Fruit fly (Drosophila melanogaster) whole organism, embryonic: Measurements from ENCODE around the gene RAF2.
A peak's percentile ranks its signal among the peaks of the same experiment; 100 is the strongest.

ENCODE experiments used
- Abd-B ChIP-seq: fragments of 200-800 bp; sonication (Bioruptor generic); optimal IDR thresholded peaks from 2 replicates; lab custom pipeline; 2018; ENCODE audit warnings: missing biosample characterization, mild to moderate bottlenecking, missing genetic modification characterization, moderate library complexity
- Blimp-1 ChIP-seq: fragments of 200-800 bp; sonication (Bioruptor generic); optimal IDR thresholded peaks from 3 replicates; lab custom pipeline; 2018; ENCODE audit warnings: missing biosample characterization, missing genetic modification characterization, mild to moderate bottlenecking, moderate library complexity, missing genetic modification reagents
- C15 ChIP-seq: fragments of 200-800 bp; sonication (Bioruptor generic); IDR thresholded peaks from 3 replicates; pipeline ENCODE4 v1.3.6; 2022; ENCODE audit warnings: missing biosample characterization, missing genetic modification characterization
- CG10267 ChIP-seq: fragments of 200-800 bp; sonication (Bioruptor generic); optimal IDR thresholded peaks from 2 replicates; lab custom pipeline; 2018; ENCODE audit warnings: missing biosample characterization, mild to moderate bottlenecking, missing genetic modification characterization, moderate library complexity
- CG10366 ChIP-seq: fragments of 200-800 bp; sonication (Bioruptor generic); IDR thresholded peaks from 2 replicates; pipeline ENCODE4 v1.3.6; 2022; ENCODE audit warnings: missing biosample characterization, missing genetic modification characterization
- CG10979 ChIP-seq: fragments of 200-800 bp; sonication (Bioruptor generic); optimal IDR thresholded peaks from 2 replicates; lab custom pipeline; 2018; ENCODE audit warnings: missing biosample characterization, mild to moderate bottlenecking, missing genetic modification characterization, moderate library complexity
- CG11504 ChIP-seq: fragments of 200-800 bp; sonication (Bioruptor generic); optimal IDR thresholded peaks from 3 replicates; lab custom pipeline; 2019; ENCODE audit warnings: missing biosample characterization, mild to moderate bottlenecking, missing genetic modification characterization, moderate library complexity
- CG12155 ChIP-seq: fragments of 200-800 bp; sonication (Bioruptor generic); optimal IDR thresholded peaks from 3 replicates; lab custom pipeline; 2016; ENCODE audit warnings: missing biosample characterization, missing genetic modification characterization
- CG14014 ChIP-seq: fragments of 200-800 bp; sonication (Bioruptor generic); IDR thresholded peaks from 2 replicates; pipeline ENCODE4 v1.3.6; 2022; ENCODE audit warnings: missing biosample characterization, missing genetic modification characterization
- CG14441 ChIP-seq: fragments of 200-800 bp; sonication (Bioruptor generic); IDR thresholded peaks from 2 replicates; pipeline ENCODE4 v1.3.6; 2022; ENCODE audit warnings: missing biosample characterization, missing genetic modification characterization
- CG15011 ChIP-seq: fragments of 200-800 bp; sonication (Bioruptor generic); optimal IDR thresholded peaks from 3 replicates; lab custom pipeline; 2018; ENCODE audit warnings: missing biosample characterization, mild to moderate bottlenecking, missing genetic modification characterization
- CG15601 ChIP-seq: fragments of 200-800 bp; sonication (Bioruptor generic); optimal IDR thresholded peaks from 3 replicates; lab custom pipeline; 2019; ENCODE audit warnings: missing biosample characterization, mild to moderate bottlenecking, missing genetic modification characterization, moderate library complexity
- CG15696 ChIP-seq: fragments of 200-800 bp; sonication (Bioruptor generic); optimal IDR thresholded peaks from 2 replicates; lab custom pipeline; 2019; ENCODE audit warnings: missing biosample characterization, mild to moderate bottlenecking, missing genetic modification characterization, moderate library complexity
- CG18764 ChIP-seq: fragments of 200-800 bp; sonication (Bioruptor generic); optimal IDR thresholded peaks from 3 replicates; lab custom pipeline; 2016; ENCODE audit warnings: missing biosample characterization, missing genetic modification characterization
- CG2116 ChIP-seq: fragments of 200-800 bp; sonication (Bioruptor generic); optimal IDR thresholded peaks from 3 replicates; lab custom pipeline; 2018; ENCODE audit warnings: missing biosample characterization, mild to moderate bottlenecking, missing genetic modification characterization
- CG30020 ChIP-seq: fragments of 200-800 bp; optimal IDR thresholded peaks from 2 replicates; lab custom pipeline; 2019; ENCODE audit warnings: missing biosample characterization, mild to moderate bottlenecking, missing genetic modification characterization, moderate library complexity
- CG31441 ChIP-seq: fragments of 200-800 bp; sonication (Bioruptor generic); IDR thresholded peaks from 2 replicates; pipeline ENCODE4 v1.3.6; 2022; ENCODE audit warnings: missing biosample characterization, missing genetic modification characterization
- CG3281 ChIP-seq: fragments of 200-800 bp; sonication (Bioruptor generic); optimal IDR thresholded peaks from 3 replicates; lab custom pipeline; 2017; ENCODE audit warnings: missing biosample characterization, mild to moderate bottlenecking, missing genetic modification characterization
- CG4730 ChIP-seq: fragments of 200-800 bp; sonication (Bioruptor generic); IDR thresholded peaks from 2 replicates; pipeline ENCODE4 v1.3.6; 2022; ENCODE audit warnings: missing biosample characterization, missing genetic modification characterization
- CG8290 ChIP-seq, 3 experiments: fragments of 200-800 bp; sonication (Bioruptor generic); optimal IDR thresholded peaks; 2 replicates each; lab custom pipeline; 2016 to 2019; ENCODE audit warnings: missing biosample characterization in 3 of 3, missing genetic modification characterization in 3 of 3, mild to moderate bottlenecking in 2 of 3, moderate library complexity in 1 of 3
- CG8388 ChIP-seq: fragments of 200-800 bp; sonication (Bioruptor generic); optimal IDR thresholded peaks from 2 replicates; lab custom pipeline; 2019; ENCODE audit warnings: missing biosample characterization, mild to moderate bottlenecking, missing genetic modification characterization, moderate library complexity
- CG8924 ChIP-seq: fragments of 200-800 bp; optimal IDR thresholded peaks from 3 replicates; lab custom pipeline; 2019; ENCODE audit warnings: missing biosample characterization, mild to moderate bottlenecking, missing genetic modification characterization, moderate library complexity
- CG9215 ChIP-seq: fragments of 200-800 bp; sonication (Bioruptor generic); IDR thresholded peaks from 2 replicates; pipeline ENCODE4 v1.3.6; 2022; ENCODE audit warnings: missing biosample characterization, missing genetic modification characterization
- CHES-1-like ChIP-seq: fragments of 200-800 bp; sonication (Bioruptor generic); optimal IDR thresholded peaks from 2 replicates; lab custom pipeline; 2016; ENCODE audit warnings: missing biosample characterization, missing genetic modification characterization
- CrebB ChIP-seq: fragments of 200-800 bp; sonication (Bioruptor generic); optimal IDR thresholded peaks from 3 replicates; lab custom pipeline; 2018; ENCODE audit warnings: missing biosample characterization, mild to moderate bottlenecking, missing genetic modification characterization
- D19A ChIP-seq: fragments of 200-800 bp; optimal IDR thresholded peaks from 3 replicates; lab custom pipeline; 2019; ENCODE audit warnings: missing biosample characterization, mild to moderate bottlenecking, missing genetic modification characterization, moderate library complexity
- Dad ChIP-seq: fragments of 200-800 bp; sonication (Bioruptor generic); optimal IDR thresholded peaks from 3 replicates; lab custom pipeline; 2016; ENCODE audit warnings: missing biosample characterization, missing genetic modification characterization
- Dbx ChIP-seq: fragments of 200-800 bp; sonication (Bioruptor generic); IDR thresholded peaks from 3 replicates; pipeline ENCODE4 v1.3.6; 2022; ENCODE audit warnings: missing biosample characterization, missing genetic modification characterization
- Hey ChIP-seq: fragments of 200-800 bp; sonication (Bioruptor generic); optimal IDR thresholded peaks from 3 replicates; lab custom pipeline; 2018; ENCODE audit warnings: missing biosample characterization, mild to moderate bottlenecking, missing genetic modification characterization
- Hmr ChIP-seq: fragments of 200-800 bp; sonication (Bioruptor generic); optimal IDR thresholded peaks from 3 replicates; lab custom pipeline; 2017; ENCODE audit warnings: mild to moderate bottlenecking, missing biosample characterization, missing genetic modification reagents, missing genetic modification characterization
- Hr3 ChIP-seq: fragments of 200-800 bp; sonication (Bioruptor generic); optimal IDR thresholded peaks from 3 replicates; lab custom pipeline; 2016; ENCODE audit warnings: missing biosample characterization, missing genetic modification characterization
- Lhr ChIP-seq: fragments of 200-800 bp; sonication (Bioruptor generic); optimal IDR thresholded peaks from 3 replicates; lab custom pipeline; 2017; ENCODE audit warnings: mild to moderate bottlenecking, missing biosample characterization, missing genetic modification reagents, missing genetic modification characterization
- Nf-YC ChIP-seq: fragments of 200-800 bp; optimal IDR thresholded peaks from 3 replicates; lab custom pipeline; 2019; ENCODE audit warnings: missing biosample characterization, mild to moderate bottlenecking, missing genetic modification characterization, moderate library complexity
- PHDP ChIP-seq: fragments of 200-800 bp; sonication (Bioruptor generic); optimal IDR thresholded peaks from 3 replicates; lab custom pipeline; 2018; ENCODE audit warnings: missing biosample characterization, mild to moderate bottlenecking, missing genetic modification characterization, moderate library complexity
- bab2 ChIP-seq: fragments of 200-800 bp; sonication (Bioruptor generic); optimal IDR thresholded peaks from 2 replicates; lab custom pipeline; 2016; ENCODE audit warnings: missing biosample characterization, missing genetic modification characterization
- dmrt11E ChIP-seq: fragments of 200-800 bp; sonication (Bioruptor generic); optimal IDR thresholded peaks from 3 replicates; lab custom pipeline; 2018; ENCODE audit warnings: missing biosample characterization, mild to moderate bottlenecking, missing genetic modification characterization, moderate library complexity
- grau ChIP-seq: fragments of 200-800 bp; optimal IDR thresholded peaks from 3 replicates; lab custom pipeline; 2019; ENCODE audit warnings: missing biosample characterization, mild to moderate bottlenecking, missing genetic modification characterization, moderate library complexity
- jigr1 ChIP-seq: fragments of 200-800 bp; sonication (Bioruptor generic); IDR thresholded peaks from 3 replicates; pipeline ENCODE4 v1.3.6; 2022; ENCODE audit warnings: missing biosample characterization, missing genetic modification characterization
- lilli ChIP-seq: fragments of 200-800 bp; sonication (Bioruptor generic); optimal IDR thresholded peaks from 3 replicates; lab custom pipeline; 2016; ENCODE audit warnings: missing biosample characterization, missing genetic modification characterization
- pzg ChIP-seq: fragments of 200-800 bp; sonication (Bioruptor generic); optimal IDR thresholded peaks from 3 replicates; lab custom pipeline; 2018; ENCODE audit warnings: missing biosample characterization, mild to moderate bottlenecking, missing genetic modification characterization, moderate library complexity
- ranshi ChIP-seq: fragments of 200-800 bp; sonication (Bioruptor generic); IDR thresholded peaks from 2 replicates; pipeline ENCODE4 v1.3.6; 2022; ENCODE audit warnings: missing biosample characterization, missing genetic modification characterization
- sd ChIP-seq: fragments of 200-800 bp; sonication (Bioruptor generic); optimal IDR thresholded peaks from 3 replicates; lab custom pipeline; 2018; ENCODE audit warnings: missing biosample characterization, mild to moderate bottlenecking, missing genetic modification characterization, moderate library complexity
- sisA ChIP-seq: fragments of 200-800 bp; sonication (Bioruptor generic); IDR thresholded peaks from 2 replicates; pipeline ENCODE4 v1.3.6; 2022; ENCODE audit warnings: missing biosample characterization, missing genetic modification characterization
- slbo ChIP-seq: fragments of 200-800 bp; sonication (Bioruptor generic); IDR thresholded peaks from 2 replicates; pipeline ENCODE4 v1.3.6; 2022; ENCODE audit warnings: missing biosample characterization, missing genetic modification characterization
- ssp ChIP-seq: fragments of 200-800 bp; sonication (Bioruptor generic); IDR thresholded peaks from 2 replicates; pipeline ENCODE4 v1.3.6; 2022; ENCODE audit warnings: missing biosample characterization, missing genetic modification characterization
- tio ChIP-seq: fragments of 200-800 bp; sonication (Bioruptor generic); optimal IDR thresholded peaks from 2 replicates; lab custom pipeline; 2017; ENCODE audit warnings: missing biosample characterization, missing genetic modification characterization, inconsistent platforms
- toy ChIP-seq: fragments of 200-800 bp; sonication (Bioruptor generic); IDR thresholded peaks from 2 replicates; pipeline ENCODE4 v1.3.6; 2022; ENCODE audit warnings: missing biosample characterization, missing genetic modification characterization
- unpg ChIP-seq: fragments of 200-800 bp; sonication (Bioruptor generic); optimal IDR thresholded peaks from 3 replicates; lab custom pipeline; 2018; ENCODE audit warnings: missing biosample characterization, mild to moderate bottlenecking, missing genetic modification characterization, moderate library complexity
- zfh1 ChIP-seq: fragments of 200-800 bp; sonication (Bioruptor generic); IDR thresholded peaks from 3 replicates; pipeline ENCODE4 v1.3.6; 2022; ENCODE audit warnings: missing biosample characterization, missing genetic modification characterization

RAF2 gene

DNA sequence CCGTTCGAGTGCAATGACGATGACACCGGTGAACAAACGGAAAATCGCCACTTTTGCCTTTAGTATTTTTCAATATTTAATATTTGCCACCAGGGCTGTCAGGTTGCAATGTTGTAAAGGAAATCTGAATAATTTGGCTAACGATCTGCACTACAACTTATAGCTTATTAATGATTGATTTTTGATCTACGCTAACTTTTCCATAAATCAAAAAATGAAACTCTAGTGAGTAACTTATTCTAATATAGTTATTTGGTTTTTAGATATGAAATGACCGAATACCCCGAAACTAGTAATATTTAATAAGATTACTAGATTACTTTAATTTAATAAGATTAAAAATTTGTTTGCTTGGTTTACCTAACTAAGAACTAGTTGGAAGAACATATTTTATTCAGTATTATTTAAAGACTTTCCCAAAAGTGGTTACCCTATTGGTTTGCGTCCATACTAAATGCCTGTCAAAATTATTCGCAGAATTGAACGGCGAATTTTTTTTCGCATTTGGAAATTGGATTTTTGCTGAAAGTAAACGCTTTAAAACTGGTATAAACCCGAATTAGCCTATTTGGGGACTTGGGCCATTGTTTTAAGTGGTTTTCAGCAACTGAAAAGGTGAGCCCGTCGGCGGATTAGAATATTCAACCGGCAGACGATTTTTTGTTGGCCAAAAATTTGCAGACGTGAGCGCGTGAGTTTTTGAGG lies at the start of gene RAF2, which contains the start of gene Agpat3 (continued):
- TF ChIP-seq bab2 (peak; percentile 40), CG4730 (GFP tag; lab: Robert Waterston, UW) (peak; percentile 11; the same call in 1 of the 2 replicates), Nf-YC (tag; lab: Kevin White, UChicago) (peak; percentile 13), sisA (GFP tag; lab: Robert Waterston, UW) (peak; percentile 51; the same call in 1 of the 2 replicates), PHDP (peak; percentile 40), CG15696 (tag; lab: Kevin White, UChicago) (peak; percentile 11), CG14014 (GFP tag; lab: Robert Waterston, UW) (0 out of 2 replicates have a peak, but pooled peaks have one; percentile 49), Abd-B (peak; percentile 81), ssp (peak; percentile 85), tio (GFP tag; lab: Kevin White, UChicago) (peak; percentile 64), CHES-1-like (GFP tag; lab: Kevin White, UChicago) (peak; percentile 20), dmrt11E (tag; lab: Kevin White, UChicago) (peak; percentile 39), ranshi (GFP tag; lab: Robert Waterston, UW) (no peak; the same call in 1 of the 2 replicates), CG10267 (peak; percentile 54), Dbx (GFP tag; lab: Robert Waterston, UW) (peak; percentile 50; the same call in 1 of the 3 replicates), grau (tag; lab: Kevin White, UChicago) (peak; percentile 54), CG31441 (peak; percentile 53), pzg (GFP tag; lab: Kevin White, UChicago) (peak; percentile 44), CG18764 (GFP tag; lab: Kevin White, UChicago) (peak; percentile 6), D19A (tag; lab: Kevin White, UChicago) (peak; percentile 31), toy (no peak), sd (tag; lab: Kevin White, UChicago) (peak; percentile 27), slbo (GFP tag; lab: Robert Waterston, UW) (peak; percentile 77), CG8924 (tag; lab: Kevin White, UChicago) (peak; percentile 58), CG10366 (GFP tag; lab: Robert Waterston, UW) (peak; percentile 45), Blimp-1 (GFP tag; lab: Kevin White, UChicago) (peak; percentile 25), CrebB (no peak), CG8388 (GFP tag; lab: Kevin White, UChicago) (peak; percentile 21), Hmr (GFP tag; lab: Kevin White, UChicago) (peak; percentile 36), CG2116 (GFP tag; lab: Kevin White, UChicago) (peak; percentile 45), CG30020 (tag; lab: Kevin White, UChicago) (peak; percentile 60), Hr3 (GFP tag; lab: Kevin White, UChicago) (peak; percentile 67), CG8290 (GFP tag; optimal IDR thresholded peaks at IDR 0.05; lab: Kevin White, UChicago) (no peak), CG8290 (tag; optimal IDR thresholded peaks at IDR 0.05; lab: Kevin White, UChicago) (peak in 1 of 2 experiments; percentile 9), CG14441 (GFP tag; lab: Robert Waterston, UW) (peak; percentile 62; the same call in 1 of the 2 replicates), CG9215 (GFP tag; lab: Robert Waterston, UW) (peak; percentile 62), CG15601 (tag; lab: Kevin White, UChicago) (peak; percentile 34), CG10979 (tag; lab: Kevin White, UChicago) (peak; percentile 8), C15 (GFP tag; lab: Robert Waterston, UW) (no peak), CG15011 (GFP tag; lab: Kevin White, UChicago) (peak; percentile 15), jigr1 (GFP tag; lab: Robert Waterston, UW) (no peak), Hey (tag; lab: Kevin White, UChicago) (no peak), lilli (GFP tag; lab: Kevin White, UChicago) (peak; percentile 56), zfh1 (GFP tag; lab: Robert Waterston, UW) (peak; percentile 48; the same call in 1 of the 3 replicates), unpg (no peak), CG3281 (no peak), Lhr (GFP tag; lab: Kevin White, UChicago) (peak; percentile 22), CG11504 (tag; lab: Kevin White, UChicago) (peak; percentile 65), CG12155 (GFP tag; lab: Kevin White, UChicago) (peak; percentile 10), Dad (GFP tag; lab: Kevin White, UChicago) (peak; percentile 16)
